Fruit fly (Drosophila melanogaster): ENCODE data around the gene vn.

vn gene

dm6 chr3L:5869614-5870204 is 24.2 kb upstream of the vn start (continued):
- TF ChIP-seq ac (GFP tag; optimal IDR thresholded peaks at IDR 0.05) = no peak
- peak; percentile 75 for TF ChIP-seq onecut (GFP tag; IDR thresholded peaks at IDR 0.05)
- peak; percentile 29 for TF ChIP-seq D19A (tag; optimal IDR thresholded peaks at IDR 0.05)
- peak; percentile 4 for TF ChIP-seq gfzf (GFP tag; optimal IDR thresholded peaks at IDR 0.05)
- peak; percentile 45 for TF ChIP-seq CG16815 (GFP tag; optimal IDR thresholded peaks at IDR 0.05)
- peak; percentile 18 for TF ChIP-seq tx (GFP tag; optimal IDR thresholded peaks at IDR 0.05)
- TF ChIP-seq stwl (tag; optimal IDR thresholded peaks at IDR 0.05) = peak; percentile 79
- TF ChIP-seq Dll (GFP tag; IDR thresholded peaks at IDR 0.05; ENCODE audit: partially characterized antibody) = no peak
- TF ChIP-seq sd (tag; optimal IDR thresholded peaks at IDR 0.05) = no peak
- TF ChIP-seq tgo (GFP tag; IDR thresholded peaks at IDR 0.05) = peak; percentile 69
- TF ChIP-seq CG11560 (tag; IDR thresholded peaks at IDR 0.05) = peak; percentile 69; the same call in 2 of the 3 replicates
- no peak for TF ChIP-seq CG12219 (GFP tag; optimal IDR thresholded peaks at IDR 0.05)
- no peak for TF ChIP-seq grn (GFP tag; optimal IDR thresholded peaks at IDR 0.05)
- TF ChIP-seq Ptx1 (GFP tag; IDR thresholded peaks at IDR 0.05) = peak; percentile 86
- TF ChIP-seq abd-A (tag; optimal IDR thresholded peaks at IDR 0.05) = no peak
- TF ChIP-seq Adf1 (GFP tag; IDR thresholded peaks at IDR 0.05) = no peak
- peak; percentile 86 for TF ChIP-seq Ets65A (GFP tag)
- peak; percentile 51 for TF ChIP-seq CG18262 (tag; optimal IDR thresholded peaks at IDR 0.05)
- no peak for TF ChIP-seq br (optimal IDR thresholded peaks at IDR 0.05)
- peak; percentile 69 for TF ChIP-seq NfI (GFP tag; optimal IDR thresholded peaks at IDR 0.05)
- TF ChIP-seq CG17568 (GFP tag; optimal IDR thresholded peaks at IDR 0.05) = no peak
- no peak for TF ChIP-seq pan (optimal IDR thresholded peaks at IDR 0.05)
- peak in 1 of 2 experiments; percentile 75 for TF ChIP-seq pan (GFP tag; optimal IDR thresholded peaks at IDR 0.05 in 1 of 2, IDR thresholded peaks at IDR 0.05 in 1 of 2)
- TF ChIP-seq scrt (GFP tag; optimal IDR thresholded peaks at IDR 0.05) = peak; percentile 34
- peak; percentile 54 for TF ChIP-seq bcd (GFP tag; optimal IDR thresholded peaks at IDR 0.05)
- TF ChIP-seq zf30C (GFP tag; optimal IDR thresholded peaks at IDR 0.05) = no peak
- TF ChIP-seq bigmax (GFP tag; optimal IDR thresholded peaks at IDR 0.05) = no peak
- no peak for TF ChIP-seq CG10431 (GFP tag; optimal IDR thresholded peaks at IDR 0.05)
- TF ChIP-seq CrebB (tag; optimal IDR thresholded peaks at IDR 0.05) = no peak
- peak; percentile 54 for TF ChIP-seq unpg (GFP tag; optimal IDR thresholded peaks at IDR 0.05)
- TF ChIP-seq oc (tag; optimal IDR thresholded peaks at IDR 0.05) = no peak
- TF ChIP-seq CG15696 (tag; optimal IDR thresholded peaks at IDR 0.05) = peak; percentile 91
- peak; percentile 1 for TF ChIP-seq Mad (GFP tag; optimal IDR thresholded peaks at IDR 0.05)
- TF ChIP-seq sna (GFP tag; IDR thresholded peaks at IDR 0.05; ENCODE audit: partially characterized antibody) = no peak
- peak; percentile 36; the same call in 1 of the 2 replicates for TF ChIP-seq Xrp1 (GFP tag; IDR thresholded peaks at IDR 0.05)
- no peak for TF ChIP-seq fd64A (GFP tag; optimal IDR thresholded peaks at IDR 0.05)
- TF ChIP-seq sens (GFP tag) = peak; percentile 92
- peak; percentile 93 for TF ChIP-seq CG7987 (GFP tag; optimal IDR thresholded peaks at IDR 0.05)
- peak; percentile 60 for TF ChIP-seq gem (tag; optimal IDR thresholded peaks at IDR 0.05)
- TF ChIP-seq slbo (GFP tag; IDR thresholded peaks at IDR 0.05) = peak; percentile 93
- no peak for TF ChIP-seq Kr (GFP tag; optimal IDR thresholded peaks at IDR 0.05)
- TF ChIP-seq CG31388 (GFP tag; optimal IDR thresholded peaks at IDR 0.05) = peak; percentile 54
- TF ChIP-seq ttk (GFP tag; IDR thresholded peaks at IDR 0.05) = peak; percentile 82
- peak; percentile 24 for TF ChIP-seq Dek (tag; optimal IDR thresholded peaks at IDR 0.05)
- peak; percentile 61 for TF ChIP-seq CG9817 (tag; optimal IDR thresholded peaks at IDR 0.05)
- no peak for TF ChIP-seq CG18619 (GFP tag; optimal IDR thresholded peaks at IDR 0.05)
- TF ChIP-seq vfl (GFP tag; optimal IDR thresholded peaks at IDR 0.05) = no peak
- peak; percentile 50 for TF ChIP-seq Six4 (GFP tag; optimal IDR thresholded peaks at IDR 0.05)
- TF ChIP-seq CG14050 (GFP tag; IDR thresholded peaks at IDR 0.05) = peak; percentile 51
- no peak for TF ChIP-seq CG6813 (GFP tag; optimal IDR thresholded peaks at IDR 0.05)
- no peak for TF ChIP-seq hb (GFP tag; IDR thresholded peaks at IDR 0.05; ENCODE audit: partially characterized antibody)

All from whole organism, embryonic.